Worm (Caenorhabditis elegans) whole organism, young adult: ENCODE measurements around the gene F53F4.7.

Experiments
- B0261.1 ChIP-seq: sonication (generic microtip); optimal IDR thresholded peaks from 2 replicates; lab custom pipeline; 2016; ENCODE audit warnings: mild to moderate bottlenecking, missing genetic modification characterization, moderate library complexity, missing compliant biosample characterization
- F10E7.11 ChIP-seq: sonication (generic microtip); optimal IDR thresholded peaks from 2 replicates; lab custom pipeline; 2017; ENCODE audit warnings: mild to moderate bottlenecking, missing genetic modification characterization, moderate library complexity, missing compliant biosample characterization
- K12H6.12 ChIP-seq: fragments of 200-800 bp; sonication (Bioruptor generic); optimal IDR thresholded peaks from 2 replicates; lab custom pipeline; 2018; ENCODE audit warnings: mild to moderate bottlenecking, missing genetic modification characterization, missing compliant biosample characterization
- Y53F4B.3 ChIP-seq: fragments of 200-800 bp; sonication (Bioruptor generic); IDR thresholded peaks from 2 replicates; pipeline ENCODE4 v1.3.6; 2022; ENCODE audit warnings: missing genetic modification reagents, missing genetic modification characterization, missing compliant biosample characterization
- aptf-2 ChIP-seq: fragments of 200-800 bp; sonication (Bioruptor generic); conservative IDR thresholded peaks from 2 replicates; pipeline ENCODE4 v1.3.6; 2022; ENCODE audit warnings: missing genetic modification reagents, missing genetic modification characterization, missing compliant biosample characterization
- efl-1 ChIP-seq: fragments of 150-350 bp; optimal IDR thresholded peaks from 2 replicates; lab custom pipeline; 2014; ENCODE audit warnings: missing biosample characterization, missing genetic modification reagents, missing genetic modification characterization
- hlh-26 ChIP-seq: fragments of 200-800 bp; sonication (Bioruptor generic); conservative IDR thresholded peaks from 2 replicates; pipeline ENCODE4 v1.3.6; 2022; ENCODE audit warnings: missing genetic modification reagents, missing genetic modification characterization, missing compliant biosample characterization
- let-607 ChIP-seq, 2 experiments: fragments of 200-800 bp in 1 of 2; sonication (Bioruptor generic) in 1 of 2; sonication (generic microtip) in 1 of 2; optimal IDR thresholded peaks; 2 replicates each; lab custom pipeline; 2016 to 2018; ENCODE audit warnings: mild to moderate bottlenecking in 2 of 2, missing compliant biosample characterization in 2 of 2, missing genetic modification characterization in 2 of 2, moderate library complexity in 2 of 2, missing genotype in 1 of 2
- nhr-90 ChIP-seq: sonication (generic microtip); optimal IDR thresholded peaks from 2 replicates; lab custom pipeline; 2016; ENCODE audit warnings: missing genotype, mild to moderate bottlenecking, missing genetic modification characterization, missing compliant biosample characterization
- pha-4 ChIP-seq: fragments of 150-350 bp; sonication (generic microtip); optimal IDR thresholded peaks from 2 replicates; lab custom pipeline; 2014; ENCODE audit warnings: missing biosample characterization, missing genetic modification reagents, missing genetic modification characterization
- rec-8 ChIP-seq, 2 experiments: sonication (generic microtip); optimal IDR thresholded peaks; 2 replicates each; lab custom pipeline; 2016; ENCODE audit warnings: mild to moderate bottlenecking in 2 of 2, missing genetic modification characterization in 2 of 2, missing genetic modification reagents in 2 of 2, missing genotype in 2 of 2, missing biosample characterization in 1 of 2, missing compliant biosample characterization in 1 of 2, moderate library complexity in 1 of 2
- repo-1 ChIP-seq: sonication (generic microtip); optimal IDR thresholded peaks from 2 replicates; lab custom pipeline; 2017; ENCODE audit warnings: mild to moderate bottlenecking, missing genetic modification characterization, missing compliant biosample characterization
- snpc-4 ChIP-seq, 5 experiments: fragments of 150-350 bp in 1 of 5; sonication (generic microtip) in 4 of 5; optimal IDR thresholded peaks; 2 replicates each; lab custom pipeline; 2014 to 2018; ENCODE audit warnings: missing genetic modification characterization in 5 of 5, missing biosample characterization in 3 of 5, antibody characterized with exemption in 2 of 5, mild to moderate bottlenecking in 2 of 5, missing compliant biosample characterization in 2 of 5, missing genotype in 2 of 5, moderate library complexity in 2 of 5, missing genetic modification reagents in 1 of 5
- sptf-2 ChIP-seq: fragments of 200-800 bp; sonication (Bioruptor generic); optimal IDR thresholded peaks from 2 replicates; lab custom pipeline; 2018; ENCODE audit warnings: mild to moderate bottlenecking, missing genetic modification characterization, missing compliant biosample characterization

ce11 chrV:13566967-13567366 is 46.8 kb downstream of the F53F4.7 start:
- TF ChIP-seq Y53F4B.3 (GFP tag; lab: Robert Waterston, UW) (no peak), aptf-2 (GFP tag; lab: Robert Waterston, UW) (no peak), pha-4 (peak; percentile 50), hlh-26 (GFP tag; lab: Robert Waterston, UW) (no peak), rec-8 (tag; optimal IDR thresholded peaks at IDR 0.05; lab: Kevin White, UChicago) (no peak), nhr-90 (tag; lab: Kevin White, UChicago) (peak; percentile 10), efl-1 (no peak), sptf-2 (GFP tag; lab: Kevin White, UChicago) (no peak), let-607 (tag; optimal IDR thresholded peaks at IDR 0.05; lab: Kevin White, UChicago) (peak in 1 of 2 experiments; percentile 70), repo-1 (tag; lab: Kevin White, UChicago) (peak; percentile 77), snpc-4 (GFP tag; optimal IDR thresholded peaks at IDR 0.05; lab: Kevin White, UChicago) (no peak), snpc-4 (tag; optimal IDR thresholded peaks at IDR 0.05; lab: Kevin White, UChicago) (peak in 2 of 4 experiments; percentile 35 to 48), B0261.1 (tag; lab: Kevin White, UChicago) (no peak), K12H6.12 (no peak), F10E7.11 (tag; lab: Kevin White, UChicago) (peak; percentile 59)
